Worm (Caenorhabditis elegans) whole organism, L4 larva: ENCODE results near the gene nucb-1.

ENCODE experiments used
- F10B5.3 ChIP-seq: sonication (generic microtip); optimal IDR thresholded peaks from 2 replicates; lab custom pipeline; 2016; ENCODE audit warnings: mild to moderate bottlenecking, missing genetic modification characterization, missing compliant biosample characterization
- F37D6.2 ChIP-seq: sonication (generic microtip); optimal IDR thresholded peaks from 2 replicates; lab custom pipeline; 2016; ENCODE audit warnings: mild to moderate bottlenecking, missing genetic modification characterization, missing compliant biosample characterization
- T26A8.4 ChIP-seq: fragments of 200-800 bp; sonication (Bioruptor generic); IDR thresholded peaks from 2 replicates; pipeline ENCODE4 v1.3.6; 2022; ENCODE audit warnings: missing genetic modification characterization, missing compliant biosample characterization
- Y105C5A.15 ChIP-seq: fragments of 200-800 bp; sonication (Bioruptor generic); IDR thresholded peaks from 2 replicates; pipeline ENCODE4 v1.3.6; 2022; ENCODE audit warnings: missing genetic modification characterization, missing compliant biosample characterization
- ZK546.5 ChIP-seq, 2 experiments: sonication (generic microtip); optimal IDR thresholded peaks; 2 replicates each; lab custom pipeline; 2017; ENCODE audit warnings: missing biosample characterization in 2 of 2, missing genetic modification characterization in 2 of 2
- aha-1 ChIP-seq: fragments of 150-350 bp; peaks from one replicate; lab custom pipeline; 2014; ENCODE audit warnings: missing biosample characterization, missing genetic modification characterization
- ama-1 ChIP-seq: fragments of 150-350 bp; optimal IDR thresholded peaks from 2 replicates; lab custom pipeline; 2014; ENCODE audit warnings: inconsistent platforms, mixed read lengths
- attf-4 ChIP-seq: sonication (generic microtip); optimal IDR thresholded peaks from 3 replicates; lab custom pipeline; 2017; ENCODE audit warnings: missing biosample characterization, missing genetic modification characterization
- ctbp-1 ChIP-seq: fragments of 200-800 bp; sonication (Bioruptor generic); IDR thresholded peaks from 2 replicates; pipeline ENCODE4 v1.3.6; 2022; ENCODE audit warnings: missing genetic modification reagents, missing genetic modification characterization, missing compliant biosample characterization
- dmd-6 ChIP-seq: fragments of 200-800 bp; sonication (Bioruptor generic); IDR thresholded peaks from 2 replicates; pipeline ENCODE4 v1.3.6; 2022; ENCODE audit warnings: missing genetic modification reagents, missing genetic modification characterization, missing compliant biosample characterization
- egl-27 ChIP-seq: sonication (generic microtip); optimal IDR thresholded peaks from 3 replicates; lab custom pipeline; 2017; ENCODE audit warnings: missing biosample characterization, missing genetic modification reagents, missing genetic modification characterization
- egl-43 ChIP-seq: fragments of 200-800 bp; sonication (Bioruptor generic); IDR thresholded peaks from 2 replicates; pipeline ENCODE4 v1.3.6; 2022; ENCODE audit warnings: missing genetic modification reagents, missing genetic modification characterization, missing compliant biosample characterization
- fkh-10 ChIP-seq: fragments of 150-350 bp; optimal IDR thresholded peaks from 2 replicates; lab custom pipeline; 2014; ENCODE audit warnings: missing biosample characterization, missing genetic modification reagents, missing genetic modification characterization
- fos-1 ChIP-seq: fragments of 150-350 bp; optimal IDR thresholded peaks from 2 replicates; lab custom pipeline; 2014; ENCODE audit warnings: missing biosample characterization, missing genetic modification characterization
- hif-1 ChIP-seq, 2 experiments: sonication (generic microtip); optimal IDR thresholded peaks; 2 replicates each; lab custom pipeline; 2016 to 2017; ENCODE audit warnings: missing compliant biosample characterization in 2 of 2, missing genetic modification characterization in 2 of 2, missing genetic modification reagents in 2 of 2, missing genotype in 2 of 2, mild to moderate bottlenecking in 1 of 2
- hlh-11 ChIP-seq: fragments of 200-800 bp; sonication (Bioruptor generic); optimal IDR thresholded peaks from 2 replicates; lab custom pipeline; 2018; ENCODE audit warnings: mild to moderate bottlenecking, missing genetic modification characterization, missing compliant biosample characterization
- hlh-30 ChIP-seq: sonication (generic microtip); optimal IDR thresholded peaks from 2 replicates; lab custom pipeline; 2017; ENCODE audit warnings: antibody characterized with exemption, mild to moderate bottlenecking, missing genetic modification characterization, missing compliant biosample characterization; ENCODE audit not compliant: insufficient read depth
- hmg-1.1 ChIP-seq: fragments of 200-800 bp; sonication (Bioruptor generic); IDR thresholded peaks from 2 replicates; pipeline ENCODE4 v1.3.6; 2022; ENCODE audit warnings: missing genetic modification reagents, missing genetic modification characterization, missing compliant biosample characterization
- lin-38 ChIP-seq: fragments of 200-800 bp; sonication (Bioruptor generic); IDR thresholded peaks from 2 replicates; pipeline ENCODE4 v1.3.6; 2022; ENCODE audit warnings: missing genetic modification reagents, missing genetic modification characterization, missing compliant biosample characterization
- madf-5 ChIP-seq, 2 experiments: fragments of 200-800 bp; sonication (Bioruptor generic); IDR thresholded peaks; 2 replicates each; pipeline ENCODE4 v1.3.6; 2022; ENCODE audit warnings: missing compliant biosample characterization in 2 of 2, missing genetic modification characterization in 2 of 2
- mdt-29 ChIP-seq: fragments of 200-800 bp; sonication (Bioruptor generic); IDR thresholded peaks from 2 replicates; pipeline ENCODE4 v1.3.6; 2022; ENCODE audit warnings: missing genetic modification reagents, missing genetic modification characterization, missing compliant biosample characterization
- mes-2 ChIP-seq: sonication (generic microtip); optimal IDR thresholded peaks from 2 replicates; lab custom pipeline; 2016; ENCODE audit warnings: missing genotype, mild to moderate bottlenecking, missing genetic modification characterization, missing compliant biosample characterization; ENCODE audit not compliant: poor library complexity, severe bottlenecking
- mxl-2 ChIP-seq: fragments of 200-800 bp; sonication (Bioruptor generic); conservative IDR thresholded peaks from 2 replicates; pipeline ENCODE4 v1.3.6; 2022; ENCODE audit warnings: missing genetic modification reagents, missing genetic modification characterization, missing compliant biosample characterization
- mxl-3 ChIP-seq: fragments of 200-800 bp; sonication (Bioruptor generic); optimal IDR thresholded peaks from 2 replicates; lab custom pipeline; 2018; ENCODE audit warnings: mild to moderate bottlenecking, missing genetic modification characterization, missing compliant biosample characterization
- nhr-102 ChIP-seq: sonication (generic microtip); optimal IDR thresholded peaks from 2 replicates; lab custom pipeline; 2016; ENCODE audit warnings: mild to moderate bottlenecking, missing genetic modification characterization, moderate library complexity, missing compliant biosample characterization
- nhr-237 ChIP-seq: sonication (generic microtip); optimal IDR thresholded peaks from 2 replicates; lab custom pipeline; 2017; ENCODE audit warnings: missing biosample characterization, missing genetic modification characterization
- nhr-25 ChIP-seq: sonication (generic microtip); optimal IDR thresholded peaks from 2 replicates; lab custom pipeline; 2017; ENCODE audit warnings: missing genetic modification characterization, mild to moderate bottlenecking, missing compliant biosample characterization, antibody characterized with exemption, moderate library complexity, borderline replicate concordance; ENCODE audit not compliant: insufficient read depth
- nhr-28 ChIP-seq: fragments of 150-350 bp; optimal IDR thresholded peaks from 2 replicates; lab custom pipeline; 2014; ENCODE audit warnings: missing biosample characterization, missing genetic modification characterization
- nhr-41 ChIP-seq: fragments of 200-800 bp; sonication (Bioruptor generic); IDR thresholded peaks from 2 replicates; pipeline ENCODE4 v1.3.6; 2022; ENCODE audit warnings: missing genetic modification reagents, missing genetic modification characterization, missing compliant biosample characterization
- nhr-48 ChIP-seq: sonication (generic microtip); optimal IDR thresholded peaks from 2 replicates; lab custom pipeline; 2016; ENCODE audit warnings: mild to moderate bottlenecking, missing genetic modification characterization, missing compliant biosample characterization
- nhr-76 ChIP-seq: fragments of 150-350 bp; optimal IDR thresholded peaks from 2 replicates; lab custom pipeline; 2014; ENCODE audit warnings: missing biosample characterization, missing genetic modification characterization
- nhr-77 ChIP-seq: fragments of 150-350 bp; optimal IDR thresholded peaks from 2 replicates; lab custom pipeline; 2014; ENCODE audit warnings: missing biosample characterization, missing genetic modification characterization
- php-3 ChIP-seq: fragments of 200-800 bp; sonication (Bioruptor generic); IDR thresholded peaks from 2 replicates; pipeline ENCODE4 v1.3.6; 2022; ENCODE audit warnings: missing genetic modification reagents, missing genetic modification characterization, missing compliant biosample characterization
- sdz-12 ChIP-seq: fragments of 200-800 bp; sonication (Bioruptor generic); optimal IDR thresholded peaks from 2 replicates; lab custom pipeline; 2018; ENCODE audit warnings: mild to moderate bottlenecking, missing genetic modification characterization, missing compliant biosample characterization
- set-16 ChIP-seq: fragments of 200-800 bp; sonication (Bioruptor generic); IDR thresholded peaks from 2 replicates; pipeline ENCODE4 v1.3.6; 2022; ENCODE audit warnings: missing genetic modification reagents, missing genetic modification characterization, missing compliant biosample characterization
- spr-1 ChIP-seq: sonication (generic microtip); optimal IDR thresholded peaks from 2 replicates; lab custom pipeline; 2016; ENCODE audit warnings: mild to moderate bottlenecking, missing genetic modification characterization, missing compliant biosample characterization
- spr-3 ChIP-seq: fragments of 200-800 bp; sonication (Bioruptor generic); optimal IDR thresholded peaks from 2 replicates; lab custom pipeline; 2018; ENCODE audit warnings: mild to moderate bottlenecking, missing genetic modification characterization, missing compliant biosample characterization
- tag-97 ChIP-seq: fragments of 200-800 bp; sonication (Bioruptor generic); IDR thresholded peaks from 2 replicates; pipeline ENCODE4 v1.3.6; 2022; ENCODE audit warnings: missing genetic modification characterization, missing compliant biosample characterization
- tra-1 ChIP-seq: fragments of 200-800 bp; sonication (Bioruptor generic); IDR thresholded peaks from 2 replicates; pipeline ENCODE4 v1.3.6; 2022; ENCODE audit warnings: missing genetic modification reagents, missing genetic modification characterization, missing compliant biosample characterization
- unc-39 ChIP-seq: sonication (generic microtip); optimal IDR thresholded peaks from 2 replicates; lab custom pipeline; 2017; ENCODE audit warnings: missing biosample characterization, missing genetic modification characterization
- unc-62 ChIP-seq, 3 experiments: fragments of 150-350 bp in 1 of 3; sonication (generic microtip); optimal IDR thresholded peaks in 2 of 3; peaks in 1 of 3; 1 replicate in 1 of 3; 2 replicates in 2 of 3; lab custom pipeline; 2014 to 2017; ENCODE audit warnings: missing biosample characterization in 3 of 3, missing genetic modification characterization in 3 of 3, missing genetic modification reagents in 3 of 3, missing genotype in 1 of 3
- vab-7 ChIP-seq: fragments of 200-800 bp; sonication (Bioruptor generic); IDR thresholded peaks from 2 replicates; pipeline ENCODE4 v1.3.6; 2022; ENCODE audit warnings: missing genetic modification reagents, missing genetic modification characterization, missing compliant biosample characterization
- ztf-7 ChIP-seq: fragments of 150-350 bp; optimal IDR thresholded peaks from 2 replicates; lab custom pipeline; 2014; ENCODE audit warnings: missing biosample characterization, missing genetic modification characterization

The nucb-1 gene

ce11 chrX:10230872-10231271, 33.4 kb downstream of the nucb-1 start (continued):
- TF ChIP-seq F10B5.3 (tag; lab: Kevin White, UChicago) = no peak
- peak; percentile 20 for TF ChIP-seq nhr-25 (tag; lab: Kevin White, UChicago)
- TF ChIP-seq fos-1 (tag; lab: Kevin White, UChicago) = no peak
- no peak for TF ChIP-seq madf-5 (GFP tag; IDR thresholded peaks at IDR 0.05; lab: Robert Waterston, UW)
- TF ChIP-seq tra-1 = 0 out of 2 replicates have a peak, but pooled peaks have one; percentile 12
- TF ChIP-seq mxl-3 (GFP tag; lab: Kevin White, UChicago) = peak; percentile 90
- TF ChIP-seq nhr-41 = no peak
- no peak for TF ChIP-seq attf-4 (tag; lab: Kevin White, UChicago)
- no peak for TF ChIP-seq mxl-2 (GFP tag; lab: Robert Waterston, UW)
- TF ChIP-seq spr-3 = no peak

ce11 chrX:10232395-10232794, 34.9 kb downstream of the nucb-1 start:
- TF ChIP-seq aha-1 (peak; percentile 30), lin-38 (no peak), unc-39 (tag; lab: Kevin White, UChicago) (no peak), tag-97 (GFP tag; lab: Robert Waterston, UW) (no peak), F10B5.3 (tag; lab: Kevin White, UChicago) (no peak), spr-1 (tag; lab: Kevin White, UChicago) (no peak), T26A8.4 (GFP tag; lab: Robert Waterston, UW) (peak; percentile 29; the same call in 1 of the 2 replicates), unc-62 (GFP tag; optimal IDR thresholded peaks at IDR 0.05 in 1 of 2; lab: Kevin White, UChicago) (peak in 1 of 2 experiments; percentile 91), unc-62 (tag; optimal IDR thresholded peaks at IDR 0.05; lab: Kevin White, UChicago) (no peak), nhr-102 (no peak), tra-1 (no peak), egl-27 (tag; lab: Kevin White, UChicago) (no peak)

ce11 chrX:10236844-10237243, 39.3 kb downstream of the nucb-1 start, which contains the start of gene zipt-13:
Gene zipt-13, minus strand, starts transcription at chrX:10236944.
- TF ChIP-seq dmd-6 (GFP tag; lab: Robert Waterston, UW) = peak; percentile 13; the same call in 1 of the 2 replicates
- no peak for TF ChIP-seq mdt-29 (GFP tag; lab: Robert Waterston, UW)
- TF ChIP-seq hlh-30 = no peak
- TF ChIP-seq nhr-25 (tag; lab: Kevin White, UChicago) = peak; percentile 23
- no peak for TF ChIP-seq nhr-76
- peak; percentile 28 for TF ChIP-seq hlh-11 (tag; lab: Kevin White, UChicago)
- TF ChIP-seq nhr-48 (tag; lab: Kevin White, UChicago) = peak; percentile 23
- TF ChIP-seq ctbp-1 = no peak

ce11 chrX:10238146-10238749, 40.7 kb downstream of the nucb-1 start:
- TF ChIP-seq egl-43 (GFP tag; lab: Robert Waterston, UW) = no peak
- no peak for TF ChIP-seq nhr-76
- TF ChIP-seq fkh-10 (GFP tag; lab: Kevin White, UChicago) = no peak
- no peak for TF ChIP-seq php-3 (GFP tag; lab: Robert Waterston, UW)
- no peak for TF ChIP-seq mxl-3 (GFP tag; lab: Kevin White, UChicago)
- peak; percentile 64 for TF ChIP-seq aha-1
- TF ChIP-seq ztf-7 (tag; lab: Kevin White, UChicago) = no peak
- no peak for TF ChIP-seq hmg-1.1 (GFP tag; lab: Robert Waterston, UW)
- no peak for TF ChIP-seq vab-7 (GFP tag; lab: Robert Waterston, UW)
- TF ChIP-seq ZK546.5 (tag; optimal IDR thresholded peaks at IDR 0.05; lab: Kevin White, UChicago) = no peak
- peak in 1 of 2 experiments; percentile 84 for TF ChIP-seq hif-1 (tag; optimal IDR thresholded peaks at IDR 0.05; lab: Kevin White, UChicago)
- TF ChIP-seq Y105C5A.15 (GFP tag; lab: Robert Waterston, UW) = no peak
- TF ChIP-seq set-16 (GFP tag; lab: Robert Waterston, UW) = no peak
- TF ChIP-seq nhr-77 (tag; lab: Kevin White, UChicago) = no peak
- TF ChIP-seq fos-1 (tag; lab: Kevin White, UChicago) = no peak
- TF ChIP-seq dmd-6 (GFP tag; lab: Robert Waterston, UW) = no peak
- no peak for TF ChIP-seq sdz-12
- no peak for TF ChIP-seq spr-1 (tag; lab: Kevin White, UChicago)
- no peak for TF ChIP-seq mxl-2 (GFP tag; lab: Robert Waterston, UW)
- no peak for TF ChIP-seq mes-2
- TF ChIP-seq nhr-237 (tag; lab: Kevin White, UChicago) = no peak
- TF ChIP-seq nhr-28 (tag; lab: Kevin White, UChicago) = peak; percentile 38
- no peak for TF ChIP-seq ama-1 (lab: Kevin White, UChicago)
- TF ChIP-seq hlh-11 (tag; lab: Kevin White, UChicago) = peak; percentile 35
- peak; percentile 84 for TF ChIP-seq nhr-25 (tag; lab: Kevin White, UChicago)
- no peak for TF ChIP-seq T26A8.4 (GFP tag; lab: Robert Waterston, UW)
- TF ChIP-seq F37D6.2 (tag; lab: Kevin White, UChicago) = no peak
- no peak for TF ChIP-seq nhr-102
